Fruit fly (Drosophila melanogaster): ENCODE data around the gene TAF1B.

Gene TAF1B

dm6 chr3R:10150555-10150954, 6.6 kb upstream of the TAF1B start (continued):
- TF ChIP-seq CG18262 (tag; optimal IDR thresholded peaks at IDR 0.05) (no peak), salm (tag; optimal IDR thresholded peaks at IDR 0.05) (no peak), ken (GFP tag; IDR thresholded peaks at IDR 0.05) (no peak), oc (tag; optimal IDR thresholded peaks at IDR 0.05) (peak; percentile 54), CoRest (tag; optimal IDR thresholded peaks at IDR 0.05) (no peak), CG14050 (GFP tag; IDR thresholded peaks at IDR 0.05) (peak; percentile 49; the same call in 1 of the 3 replicates), bowl (GFP tag; IDR thresholded peaks at IDR 0.05) (0 out of 2 replicates have a peak, but pooled peaks have one; percentile 20), tll (GFP tag; optimal IDR thresholded peaks at IDR 0.05) (no peak), Pdp1 (GFP tag; optimal IDR thresholded peaks at IDR 0.05) (no peak), crol (GFP tag; IDR thresholded peaks at IDR 0.05) (no peak), Six4 (GFP tag; optimal IDR thresholded peaks at IDR 0.05) (no peak), run (tag; optimal IDR thresholded peaks at IDR 0.05) (no peak), Blimp-1 (GFP tag; optimal IDR thresholded peaks at IDR 0.05) (peak; percentile 35), ATbp (GFP tag; optimal IDR thresholded peaks at IDR 0.05) (peak; percentile 80), pnt (GFP tag; optimal IDR thresholded peaks at IDR 0.05) (no peak), Xbp1 (GFP tag; optimal IDR thresholded peaks at IDR 0.05) (no peak), CG12219 (GFP tag; optimal IDR thresholded peaks at IDR 0.05) (peak; percentile 3), ara (GFP tag; IDR thresholded peaks at IDR 0.05) (peak; percentile 48; the same call in 1 of the 2 replicates), CG1832 (GFP tag; optimal IDR thresholded peaks at IDR 0.05) (no peak), aop (GFP tag; IDR thresholded peaks at IDR 0.05) (no peak), CG34224 (GFP tag; IDR thresholded peaks at IDR 0.05; ENCODE audit: partially characterized antibody) (no peak), GATAe (GFP tag; conservative IDR thresholded peaks at IDR 0.05) (no peak), nau (GFP tag; optimal IDR thresholded peaks at IDR 0.05) (no peak), wek (GFP tag; optimal IDR thresholded peaks at IDR 0.05) (peak; percentile 49), CG7963 (GFP tag; IDR thresholded peaks at IDR 0.05; ENCODE audit: partially characterized antibody) (no peak), ewg (GFP tag; optimal IDR thresholded peaks at IDR 0.05) (peak; percentile 4), Atf6 (GFP tag; IDR thresholded peaks at IDR 0.05) (no peak), unc-4 (GFP tag; IDR thresholded peaks at IDR 0.05; ENCODE audit: partially characterized antibody) (no peak), al (GFP tag; IDR thresholded peaks at IDR 0.05) (no peak), CG4360 (GFP tag; IDR thresholded peaks at IDR 0.05) (peak; percentile 53), lov (optimal IDR thresholded peaks at IDR 0.05) (no peak), lov (GFP tag; IDR thresholded peaks at IDR 0.05) (no peak), tx (GFP tag; optimal IDR thresholded peaks at IDR 0.05) (no peak), CG12236 (GFP tag; optimal IDR thresholded peaks at IDR 0.05) (peak; percentile 1), crp (GFP tag; optimal IDR thresholded peaks at IDR 0.05) (no peak), CG1792 (GFP tag; optimal IDR thresholded peaks at IDR 0.05) (peak; percentile 30), crc (GFP tag; optimal IDR thresholded peaks at IDR 0.05) (no peak), CG14441 (GFP tag; IDR thresholded peaks at IDR 0.05) (0 out of 2 replicates have a peak, but pooled peaks have one; percentile 21), TFAM (GFP tag; optimal IDR thresholded peaks at IDR 0.05) (no peak), CG10654 (GFP tag; optimal IDR thresholded peaks at IDR 0.05) (no peak), sima (GFP tag; optimal IDR thresholded peaks at IDR 0.05) (no peak), CG17568 (GFP tag; optimal IDR thresholded peaks at IDR 0.05) (no peak), CG1024 (GFP tag; IDR thresholded peaks at IDR 0.05) (peak; percentile 14; the same call in 1 of the 2 replicates), so (GFP tag; IDR thresholded peaks at IDR 0.05) (no peak), yki (optimal IDR thresholded peaks at IDR 0.05) (no peak), pan (optimal IDR thresholded peaks at IDR 0.05) (no peak), pan (GFP tag; optimal IDR thresholded peaks at IDR 0.05 in 1 of 2, IDR thresholded peaks at IDR 0.05 in 1 of 2) (no peak), CG7839 (tag; optimal IDR thresholded peaks at IDR 0.05) (no peak), Med (GFP tag) (peak; percentile 43), Sry-β (GFP tag; optimal IDR thresholded peaks at IDR 0.05) (no peak), Spps (tag; optimal IDR thresholded peaks at IDR 0.05) (no peak), ems (GFP tag; optimal IDR thresholded peaks at IDR 0.05) (no peak)
